Worm (Caenorhabditis elegans): ENCODE measurements around the gene ceph-41.

ce11 chrIV:8107502-8107901, 19.5 kb upstream of the ceph-41 start, which contains the start of gene rabs-5:
- TF ChIP-seq ama-1 (optimal IDR thresholded peaks at IDR 0.05) (no peak), B0310.2 (tag; optimal IDR thresholded peaks at IDR 0.05) (no peak), flt-1 (GFP tag; IDR thresholded peaks at IDR 0.05) (no peak), tra-4 (tag; optimal IDR thresholded peaks at IDR 0.05) (no peak), sea-1 (GFP tag; conservative IDR thresholded peaks at IDR 0.05) (no peak), hmg-4 (GFP tag; optimal IDR thresholded peaks at IDR 0.05) (no peak)

Data from whole organism, early embryonic.